Worm (Caenorhabditis elegans): ENCODE measurements around the gene frl-1.

ce11 chrIII:2169445-2169844 is 45.5 kb downstream of the frl-1 start:
- TF ChIP-seq flt-1 (GFP tag; IDR thresholded peaks at IDR 0.05) (no peak), T22C8.4 (GFP tag; IDR thresholded peaks at IDR 0.05) (no peak), cog-1 (tag; optimal IDR thresholded peaks at IDR 0.05) (no peak), ref-1 (GFP tag; conservative IDR thresholded peaks at IDR 0.05) (no peak), med-1 (GFP tag; optimal IDR thresholded peaks at IDR 0.05; ENCODE audit: insufficient read depth) (no peak), ztf-23 (GFP tag; IDR thresholded peaks at IDR 0.05) (no peak), tab-1 (GFP tag; IDR thresholded peaks at IDR 0.05) (no peak), klf-2 (GFP tag; conservative IDR thresholded peaks at IDR 0.05) (no peak), ztf-29 (GFP tag; IDR thresholded peaks at IDR 0.05) (no peak)

Measured in whole organism, midembryonic.